Worm (Caenorhabditis elegans): Measurements from ENCODE around the gene csq-1.

- no peak for TF ChIP-seq sox-4 (tag; optimal IDR thresholded peaks at IDR 0.05)
- TF ChIP-seq elt-4 (tag; optimal IDR thresholded peaks at IDR 0.05): no peak
- TF ChIP-seq ztf-16 (tag; optimal IDR thresholded peaks at IDR 0.05): no peak
- TF ChIP-seq pqm-1 (tag; optimal IDR thresholded peaks at IDR 0.05): no peak
- no peak for TF ChIP-seq hlh-30 (tag; optimal IDR thresholded peaks at IDR 0.05; ENCODE audit: insufficient read depth)
- TF ChIP-seq T23F11.4 (GFP tag; optimal IDR thresholded peaks at IDR 0.05): no peak
- no peak for TF ChIP-seq mec-3 (tag; optimal IDR thresholded peaks at IDR 0.05; ENCODE audit: borderline replicate concordance)
- no peak for TF ChIP-seq fkh-10 (GFP tag; optimal IDR thresholded peaks at IDR 0.05)
- no peak for TF ChIP-seq ama-1 (optimal IDR thresholded peaks at IDR 0.05)
Observed at ce11 chrX:14636712-14637111, 48.0 kb upstream of the csq-1 start.
